Worm (Caenorhabditis elegans) whole organism, L4 larva: ENCODE results near the gene F01D4.8.

Experiments
- T20F7.1 ChIP-seq: fragments of 200-800 bp; sonication (Bioruptor generic); optimal IDR thresholded peaks from 2 replicates; lab custom pipeline; 2018; ENCODE audit warnings: mild to moderate bottlenecking, missing genetic modification characterization, missing compliant biosample characterization
- Y105C5A.15 ChIP-seq: fragments of 200-800 bp; sonication (Bioruptor generic); IDR thresholded peaks from 2 replicates; pipeline ENCODE4 v1.3.6; 2022; ENCODE audit warnings: missing genetic modification characterization, missing compliant biosample characterization
- Y48G9A.11 ChIP-seq: fragments of 200-800 bp; sonication (Bioruptor generic); IDR thresholded peaks from 2 replicates; pipeline ENCODE4 v1.3.6; 2022; ENCODE audit warnings: missing genetic modification reagents, missing genetic modification characterization, missing compliant biosample characterization
- aha-1 ChIP-seq: fragments of 150-350 bp; peaks from one replicate; lab custom pipeline; 2014; ENCODE audit warnings: missing biosample characterization, missing genetic modification characterization
- ama-1 ChIP-seq: fragments of 150-350 bp; optimal IDR thresholded peaks from 2 replicates; lab custom pipeline; 2014; ENCODE audit warnings: inconsistent platforms, mixed read lengths
- attf-4 ChIP-seq: sonication (generic microtip); optimal IDR thresholded peaks from 3 replicates; lab custom pipeline; 2017; ENCODE audit warnings: missing biosample characterization, missing genetic modification characterization
- ceh-44 ChIP-seq: fragments of 200-800 bp; sonication (Bioruptor generic); IDR thresholded peaks from 2 replicates; pipeline ENCODE4 v1.3.6; 2022; ENCODE audit warnings: missing genetic modification reagents, missing genetic modification characterization, missing compliant biosample characterization
- cey-2 ChIP-seq: sonication (generic microtip); optimal IDR thresholded peaks from 3 replicates; lab custom pipeline; 2017; ENCODE audit warnings: missing genetic modification characterization, mild to moderate bottlenecking, missing compliant biosample characterization, antibody characterized with exemption, borderline replicate concordance; ENCODE audit not compliant: insufficient read depth
- daf-12 ChIP-seq: fragments of 150-350 bp; optimal IDR thresholded peaks from 2 replicates; lab custom pipeline; 2014; ENCODE audit warnings: missing biosample characterization, missing genetic modification reagents, missing genetic modification characterization
- daf-19 ChIP-seq: fragments of 200-800 bp; sonication (Bioruptor generic); conservative IDR thresholded peaks from 2 replicates; pipeline ENCODE4 v1.3.6; 2022; ENCODE audit warnings: missing genetic modification characterization, missing compliant biosample characterization
- daf-8 ChIP-seq: fragments of 200-800 bp; sonication (Bioruptor generic); IDR thresholded peaks from 2 replicates; pipeline ENCODE4 v1.3.6; 2022; ENCODE audit warnings: missing genetic modification characterization, missing compliant biosample characterization
- dmd-6 ChIP-seq: fragments of 200-800 bp; sonication (Bioruptor generic); IDR thresholded peaks from 2 replicates; pipeline ENCODE4 v1.3.6; 2022; ENCODE audit warnings: missing genetic modification reagents, missing genetic modification characterization, missing compliant biosample characterization
- egl-27 ChIP-seq: sonication (generic microtip); optimal IDR thresholded peaks from 3 replicates; lab custom pipeline; 2017; ENCODE audit warnings: missing biosample characterization, missing genetic modification reagents, missing genetic modification characterization
- egl-43 ChIP-seq: fragments of 200-800 bp; sonication (Bioruptor generic); IDR thresholded peaks from 2 replicates; pipeline ENCODE4 v1.3.6; 2022; ENCODE audit warnings: missing genetic modification reagents, missing genetic modification characterization, missing compliant biosample characterization
- fos-1 ChIP-seq: fragments of 150-350 bp; optimal IDR thresholded peaks from 2 replicates; lab custom pipeline; 2014; ENCODE audit warnings: missing biosample characterization, missing genetic modification characterization
- hif-1 ChIP-seq, 2 experiments: sonication (generic microtip); optimal IDR thresholded peaks; 2 replicates each; lab custom pipeline; 2016 to 2017; ENCODE audit warnings: missing compliant biosample characterization in 2 of 2, missing genetic modification characterization in 2 of 2, missing genetic modification reagents in 2 of 2, missing genotype in 2 of 2, mild to moderate bottlenecking in 1 of 2
- hlh-30 ChIP-seq: sonication (generic microtip); optimal IDR thresholded peaks from 2 replicates; lab custom pipeline; 2017; ENCODE audit warnings: antibody characterized with exemption, mild to moderate bottlenecking, missing genetic modification characterization, missing compliant biosample characterization; ENCODE audit not compliant: insufficient read depth
- jun-1 ChIP-seq: fragments of 150-350 bp; optimal IDR thresholded peaks from 2 replicates; lab custom pipeline; 2014; ENCODE audit warnings: missing biosample characterization, missing genetic modification reagents, missing genetic modification characterization
- lim-7 ChIP-seq: fragments of 200-800 bp; sonication (Bioruptor generic); IDR thresholded peaks from 2 replicates; pipeline ENCODE4 v1.3.6; 2022; ENCODE audit warnings: missing genetic modification characterization, missing compliant biosample characterization
- lin-1 ChIP-seq: fragments of 200-800 bp; sonication (Bioruptor generic); IDR thresholded peaks from 2 replicates; pipeline ENCODE4 v1.3.6; 2022; ENCODE audit warnings: missing genetic modification reagents, missing genetic modification characterization, missing compliant biosample characterization
- lin-29 ChIP-seq: fragments of 200-800 bp; sonication (Bioruptor generic); IDR thresholded peaks from 2 replicates; pipeline ENCODE4 v1.3.6; 2022; ENCODE audit warnings: missing genetic modification reagents, missing genetic modification characterization, missing compliant biosample characterization
- lsy-2 ChIP-seq, 2 experiments: fragments of 150-350 bp in 1 of 2; sonication (generic microtip) in 1 of 2; optimal IDR thresholded peaks; 2 replicates each; lab custom pipeline; 2014 to 2017; ENCODE audit warnings: missing biosample characterization in 2 of 2, missing genetic modification characterization in 2 of 2
- mdl-1 ChIP-seq, 2 experiments: fragments of 150-350 bp in 1 of 2; sonication (generic microtip) in 1 of 2; optimal IDR thresholded peaks; 2 replicates each; lab custom pipeline; 2014 to 2017; ENCODE audit warnings: missing biosample characterization in 2 of 2, missing genetic modification characterization in 2 of 2
- mdt-29 ChIP-seq: fragments of 200-800 bp; sonication (Bioruptor generic); IDR thresholded peaks from 2 replicates; pipeline ENCODE4 v1.3.6; 2022; ENCODE audit warnings: missing genetic modification reagents, missing genetic modification characterization, missing compliant biosample characterization
- nhr-11 ChIP-seq: fragments of 150-350 bp; optimal IDR thresholded peaks from 2 replicates; lab custom pipeline; 2014; ENCODE audit warnings: missing biosample characterization, missing genetic modification characterization
- nhr-111 ChIP-seq: fragments of 200-800 bp; sonication (Bioruptor generic); optimal IDR thresholded peaks from 2 replicates; lab custom pipeline; 2018; ENCODE audit warnings: mild to moderate bottlenecking, missing genetic modification characterization, missing compliant biosample characterization
- nhr-25 ChIP-seq: sonication (generic microtip); optimal IDR thresholded peaks from 2 replicates; lab custom pipeline; 2017; ENCODE audit warnings: missing genetic modification characterization, mild to moderate bottlenecking, missing compliant biosample characterization, antibody characterized with exemption, moderate library complexity, borderline replicate concordance; ENCODE audit not compliant: insufficient read depth
- nhr-77 ChIP-seq: fragments of 150-350 bp; optimal IDR thresholded peaks from 2 replicates; lab custom pipeline; 2014; ENCODE audit warnings: missing biosample characterization, missing genetic modification characterization
- php-3 ChIP-seq: fragments of 200-800 bp; sonication (Bioruptor generic); IDR thresholded peaks from 2 replicates; pipeline ENCODE4 v1.3.6; 2022; ENCODE audit warnings: missing genetic modification reagents, missing genetic modification characterization, missing compliant biosample characterization
- rbr-2 ChIP-seq: sonication (generic microtip); optimal IDR thresholded peaks from 2 replicates; lab custom pipeline; 2016; ENCODE audit warnings: missing genotype, missing genetic modification characterization, missing compliant biosample characterization
- sdz-12 ChIP-seq: fragments of 200-800 bp; sonication (Bioruptor generic); optimal IDR thresholded peaks from 2 replicates; lab custom pipeline; 2018; ENCODE audit warnings: mild to moderate bottlenecking, missing genetic modification characterization, missing compliant biosample characterization
- snpc-4 ChIP-seq: fragments of 150-350 bp; optimal IDR thresholded peaks from 2 replicates; lab custom pipeline; 2014; ENCODE audit warnings: missing biosample characterization, missing genetic modification characterization
- spr-1 ChIP-seq: sonication (generic microtip); optimal IDR thresholded peaks from 2 replicates; lab custom pipeline; 2016; ENCODE audit warnings: mild to moderate bottlenecking, missing genetic modification characterization, missing compliant biosample characterization
- tra-1 ChIP-seq: fragments of 200-800 bp; sonication (Bioruptor generic); IDR thresholded peaks from 2 replicates; pipeline ENCODE4 v1.3.6; 2022; ENCODE audit warnings: missing genetic modification reagents, missing genetic modification characterization, missing compliant biosample characterization
- zag-1 ChIP-seq: fragments of 150-350 bp; optimal IDR thresholded peaks from 2 replicates; lab custom pipeline; 2014; ENCODE audit warnings: missing biosample characterization, missing genetic modification characterization
- zfp-2 ChIP-seq: sonication (generic microtip); optimal IDR thresholded peaks from 2 replicates; lab custom pipeline; 2016; ENCODE audit warnings: mild to moderate bottlenecking, missing genetic modification characterization, missing compliant biosample characterization
- zfp-3 ChIP-seq: fragments of 200-800 bp; sonication (Bioruptor generic); conservative IDR thresholded peaks from 2 replicates; pipeline ENCODE4 v1.3.6; 2022; ENCODE audit warnings: missing genetic modification reagents, missing genetic modification characterization, missing compliant biosample characterization
- zip-11 ChIP-seq: fragments of 200-800 bp; sonication (Bioruptor generic); IDR thresholded peaks from 2 replicates; pipeline ENCODE4 v1.3.6; 2022; ENCODE audit warnings: missing genetic modification characterization, missing compliant biosample characterization
- ztf-7 ChIP-seq: fragments of 150-350 bp; optimal IDR thresholded peaks from 2 replicates; lab custom pipeline; 2014; ENCODE audit warnings: missing biosample characterization, missing genetic modification characterization

F01D4.8 gene

ce11 chrIV:10502345-10502744, 49.4 kb upstream of the F01D4.8 start (continued):
- TF ChIP-seq daf-8 (GFP tag; lab: Robert Waterston, UW) (no peak), dmd-6 (peak; percentile 84), cey-2 (no peak), fos-1 (no peak), ceh-44 (GFP tag; lab: Robert Waterston, UW) (no peak), php-3 (peak; percentile 55; the same call in 1 of the 2 replicates), Y105C5A.15 (GFP tag; lab: Robert Waterston, UW) (no peak), zfp-2 (tag; lab: Kevin White, UChicago) (no peak), lin-29 (GFP tag; lab: Robert Waterston, UW) (no peak), nhr-11 (tag; lab: Kevin White, UChicago) (peak; percentile 64), lim-7 (no peak), nhr-77 (tag; lab: Kevin White, UChicago) (peak; percentile 86), tra-1 (GFP tag; lab: Robert Waterston, UW) (0 out of 2 replicates have a peak, but pooled peaks have one; percentile 57), daf-19 (GFP tag; lab: Robert Waterston, UW) (no peak), rbr-2 (tag; lab: Kevin White, UChicago) (no peak), mdl-1 (tag; optimal IDR thresholded peaks at IDR 0.05; lab: Kevin White, UChicago) (peak in 1 of 2 experiments; percentile 60), daf-12 (no peak), T20F7.1 (GFP tag; lab: Kevin White, UChicago) (peak; percentile 23), Y48G9A.11 (GFP tag; lab: Robert Waterston, UW) (no peak), lsy-2 (tag; optimal IDR thresholded peaks at IDR 0.05; lab: Kevin White, UChicago) (peak in 1 of 2 experiments; percentile 63), nhr-25 (tag; lab: Kevin White, UChicago) (no peak), hif-1 (tag; optimal IDR thresholded peaks at IDR 0.05; lab: Kevin White, UChicago) (peak in 1 of 2 experiments; percentile 84), nhr-111 (GFP tag; lab: Kevin White, UChicago) (no peak), zfp-3 (0 out of 2 replicates have a peak, but pooled peaks have one; percentile 37), lin-1 (GFP tag; lab: Robert Waterston, UW) (0 out of 2 replicates have a peak, but pooled peaks have one; percentile 20), sdz-12 (GFP tag; lab: Kevin White, UChicago) (no peak), snpc-4 (tag; lab: Kevin White, UChicago) (no peak), egl-43 (GFP tag; lab: Robert Waterston, UW) (no peak), spr-1 (tag; lab: Kevin White, UChicago) (no peak), jun-1 (tag; lab: Kevin White, UChicago) (no peak), hlh-30 (tag; lab: Kevin White, UChicago) (peak; percentile 87), zag-1 (tag; lab: Kevin White, UChicago) (no peak), zip-11 (no peak), ama-1 (lab: Kevin White, UChicago) (peak; percentile 65), attf-4 (no peak), mdt-29 (GFP tag; lab: Robert Waterston, UW) (no peak), ztf-7 (tag; lab: Kevin White, UChicago) (no peak)

ce11 chrIV:10501550-10502240, 48.8 kb upstream of the F01D4.8 start, which contains the start of gene tax-6:
Gene tax-6, minus strand, starts transcription at chrIV:10501600.
- TF ChIP-seq egl-27 (tag; lab: Kevin White, UChicago) (no peak), aha-1 (tag; lab: Kevin White, UChicago) (peak; percentile 91)
